Comparison of ENCODE assay signal across 6 fruit fly cellular contexts in the genomic region with DNA sequence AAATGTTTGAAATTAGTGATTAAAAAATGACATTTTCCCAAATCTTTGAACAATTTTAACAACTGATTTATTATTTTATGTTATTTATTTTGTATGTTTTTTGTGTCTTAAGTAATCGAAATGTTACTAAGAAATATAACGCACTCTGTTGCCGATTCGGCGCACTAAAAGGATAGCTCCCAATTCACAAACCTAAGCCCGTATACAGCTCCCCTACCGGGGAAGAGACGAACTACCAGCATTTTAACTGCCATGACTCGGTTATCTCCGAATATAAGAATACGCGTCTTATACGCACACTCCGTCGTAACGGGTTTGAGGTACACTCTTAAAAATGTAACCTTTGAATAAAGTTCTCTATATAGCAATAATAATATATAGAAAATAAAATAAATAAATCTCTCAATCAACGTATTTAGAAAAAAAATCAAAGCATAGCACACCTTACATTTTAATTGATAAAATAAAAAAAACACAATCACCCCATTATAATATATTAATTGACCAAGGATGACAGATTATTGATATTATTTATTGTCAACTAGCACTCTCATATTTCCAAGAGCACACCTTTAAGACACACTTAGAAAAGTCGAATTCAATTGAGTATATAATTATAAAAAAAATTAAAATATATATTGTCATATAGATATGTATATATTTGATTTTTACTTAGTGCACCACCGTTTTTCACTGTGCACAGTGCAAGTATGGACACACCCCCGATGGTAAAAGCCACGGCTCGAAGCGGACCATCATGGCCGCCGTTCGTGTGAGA.
A peak's percentile ranks its signal among the peaks of the same experiment; 100 is the strongest.
TF ChIP-seq lines count a peak whose summit lies in the region.

No protein-coding gene starts in this region.

- peak; percentile 96 to 98 for TF ChIP-seq CTCF in S2 (optimal IDR thresholded peaks at IDR 0.05; lab: Kevin White, UChicago)
- TF ChIP-seq CTCF in whole organism, embryonic (GFP tag; optimal IDR thresholded peaks at IDR 0.05; lab: Kevin White, UChicago), result peak; percentile 98

TF ChIP-seq in whole organism, adult, 20 proteins besides CTCF, POLR2A, EP300 and RAD21:
- no peak for TF ChIP-seq CG5204 (GFP tag; optimal IDR thresholded peaks at IDR 0.05; lab: Kevin White, UChicago)
- TF ChIP-seq toe (GFP tag; optimal IDR thresholded peaks at IDR 0.05; lab: Kevin White, UChicago), result no peak
- TF ChIP-seq cnc (optimal IDR thresholded peaks at IDR 0.05; lab: Kevin White, UChicago), result no peak
- peak; percentile 9 for TF ChIP-seq tj (GFP tag; optimal IDR thresholded peaks at IDR 0.05; lab: Kevin White, UChicago)
- peak; percentile 61 for TF ChIP-seq CG7045 (GFP tag; optimal IDR thresholded peaks at IDR 0.05; lab: Kevin White, UChicago)
- TF ChIP-seq Mnt (GFP tag; optimal IDR thresholded peaks at IDR 0.05; lab: Kevin White, UChicago), result no peak
- peak; percentile 36 for TF ChIP-seq CG33017 (tag; optimal IDR thresholded peaks at IDR 0.05; lab: Kevin White, UChicago)
- no peak for TF ChIP-seq pad (GFP tag; optimal IDR thresholded peaks at IDR 0.05; lab: Kevin White, UChicago)
- TF ChIP-seq Crg-1 (GFP tag; optimal IDR thresholded peaks at IDR 0.05; lab: Kevin White, UChicago), result no peak
- TF ChIP-seq CG12768 (GFP tag; optimal IDR thresholded peaks at IDR 0.05; lab: Kevin White, UChicago), result no peak
- TF ChIP-seq kay (GFP tag; lab: Kevin White, UChicago; ENCODE audit: borderline replicate concordance), result no peak
- no peak for TF ChIP-seq Clk (GFP tag; optimal IDR thresholded peaks at IDR 0.05; lab: Kevin White, UChicago)
- TF ChIP-seq Hr96 (GFP tag; optimal IDR thresholded peaks at IDR 0.05; lab: Kevin White, UChicago), result no peak
TF ChIP-seq in whole organism, adult: peak in this region for 3.

TF ChIP-seq in whole organism, embryonic, 481 proteins besides CTCF, POLR2A, EP300 and RAD21 (continues in another document):
- peak; percentile 24 for TF ChIP-seq fd102C (GFP tag; optimal IDR thresholded peaks at IDR 0.05; lab: Kevin White, UChicago)
- peak; percentile 81 for TF ChIP-seq CG4328 (GFP tag; optimal IDR thresholded peaks at IDR 0.05; lab: Kevin White, UChicago)
- peak; percentile 2 for TF ChIP-seq CG4617 (GFP tag; optimal IDR thresholded peaks at IDR 0.05; lab: Kevin White, UChicago; ENCODE audit: borderline replicate concordance)
- TF ChIP-seq scrt (GFP tag; optimal IDR thresholded peaks at IDR 0.05; lab: Kevin White, UChicago), result peak; percentile 71
- TF ChIP-seq CG8388 (GFP tag; optimal IDR thresholded peaks at IDR 0.05; lab: Kevin White, UChicago), result peak; percentile 87
- TF ChIP-seq Sry-δ (GFP tag; optimal IDR thresholded peaks at IDR 0.05; lab: Kevin White, UChicago), result no peak
- TF ChIP-seq vnd (GFP tag; IDR thresholded peaks at IDR 0.05; lab: Robert Waterston, UW; ENCODE audit: partially characterized antibody), result no peak
- no peak for TF ChIP-seq Dip3 (GFP tag; optimal IDR thresholded peaks at IDR 0.05; lab: Kevin White, UChicago)
- peak; percentile 89 for TF ChIP-seq Oli (tag; optimal IDR thresholded peaks at IDR 0.05; lab: Kevin White, UChicago)
- peak; percentile 46 for TF ChIP-seq CG5245 (GFP tag; optimal IDR thresholded peaks at IDR 0.05; lab: Kevin White, UChicago)
- peak; percentile 90 for TF ChIP-seq Abd-B (GFP tag; optimal IDR thresholded peaks at IDR 0.05; lab: Kevin White, UChicago)
- peak; percentile 81 for TF ChIP-seq CG6813 (GFP tag; optimal IDR thresholded peaks at IDR 0.05; lab: Kevin White, UChicago)
- no peak for TF ChIP-seq Eip74EF (GFP tag; optimal IDR thresholded peaks at IDR 0.05; lab: Kevin White, UChicago)
- no peak for TF ChIP-seq CG3995 (GFP tag; optimal IDR thresholded peaks at IDR 0.05; lab: Kevin White, UChicago)
- TF ChIP-seq CG7987 (GFP tag; optimal IDR thresholded peaks at IDR 0.05; lab: Kevin White, UChicago), result no peak
- TF ChIP-seq hb (GFP tag; IDR thresholded peaks at IDR 0.05; lab: Robert Waterston, UW; ENCODE audit: partially characterized antibody), result no peak
- no peak for TF ChIP-seq bowl (GFP tag; IDR thresholded peaks at IDR 0.05; lab: Robert Waterston, UW)

TF ChIP-seq in whole organism, prepupa, 60 proteins besides CTCF, POLR2A, EP300 and RAD21 (continues in another document):
- TF ChIP-seq acj6 (GFP tag; optimal IDR thresholded peaks at IDR 0.05; lab: Kevin White, UChicago) (peak; percentile 76), CG31627 (GFP tag; optimal IDR thresholded peaks at IDR 0.05; lab: Kevin White, UChicago) (peak; percentile 13), CG10631 (GFP tag; optimal IDR thresholded peaks at IDR 0.05; lab: Kevin White, UChicago) (peak; percentile 86), CG3032 (tag; optimal IDR thresholded peaks at IDR 0.05; lab: Kevin White, UChicago) (peak; percentile 85), Eip78C (GFP tag; lab: Kevin White, UChicago) (peak; percentile 89), fd59A (GFP tag; optimal IDR thresholded peaks at IDR 0.05; lab: Kevin White, UChicago) (peak; percentile 44), CG1621 (tag; optimal IDR thresholded peaks at IDR 0.05; lab: Kevin White, UChicago) (peak; percentile 15), esn (GFP tag; optimal IDR thresholded peaks at IDR 0.05; lab: Kevin White, UChicago) (peak; percentile 77), Eip75B (GFP tag; optimal IDR thresholded peaks at IDR 0.05; lab: Kevin White, UChicago) (no peak), salr (GFP tag; optimal IDR thresholded peaks at IDR 0.05; lab: Kevin White, UChicago) (peak in 1 of 2 experiments; percentile 87), Gug (GFP tag; IDR thresholded peaks at IDR 0.05; lab: Robert Waterston, UW) (peak; percentile 36; the same call in 1 of the 2 replicates), CG6792 (GFP tag; optimal IDR thresholded peaks at IDR 0.05; lab: Kevin White, UChicago) (peak; percentile 78), CG11902 (GFP tag; optimal IDR thresholded peaks at IDR 0.05; lab: Kevin White, UChicago) (peak; percentile 13), eg (GFP tag; IDR thresholded peaks at IDR 0.05; lab: Robert Waterston, UW) (peak; percentile 68; the same call in 1 of the 3 replicates), net (GFP tag; optimal IDR thresholded peaks at IDR 0.05; lab: Kevin White, UChicago) (peak; percentile 51), Ets21C (GFP tag; optimal IDR thresholded peaks at IDR 0.05; lab: Kevin White, UChicago) (no peak), CG15336 (GFP tag; IDR thresholded peaks at IDR 0.05; lab: Robert Waterston, UW) (no peak; the same call in 1 of the 2 replicates)

TF ChIP-seq in whole organism, pupa, 21 proteins besides CTCF, POLR2A, EP300 and RAD21 (continues in another document):
- peak; percentile 85 for TF ChIP-seq CG9948 (tag; optimal IDR thresholded peaks at IDR 0.05; lab: Kevin White, UChicago)
- no peak for TF ChIP-seq gl (tag; optimal IDR thresholded peaks at IDR 0.05; lab: Kevin White, UChicago)
- no peak for TF ChIP-seq rn (GFP tag; IDR thresholded peaks at IDR 0.05; lab: Robert Waterston, UW)
- no peak for TF ChIP-seq EcR (GFP tag; optimal IDR thresholded peaks at IDR 0.05; lab: Kevin White, UChicago)
- peak; percentile 69 for TF ChIP-seq CG32121 (GFP tag; IDR thresholded peaks at IDR 0.05; lab: Robert Waterston, UW)
- no peak; the same call in 2 of the 3 replicates for TF ChIP-seq CG4496 (GFP tag; IDR thresholded peaks at IDR 0.05; lab: Robert Waterston, UW)
- TF ChIP-seq CG8159 (tag; optimal IDR thresholded peaks at IDR 0.05; lab: Kevin White, UChicago), result peak; percentile 85
- no peak for TF ChIP-seq CG17806 (tag; optimal IDR thresholded peaks at IDR 0.05; lab: Kevin White, UChicago)
- TF ChIP-seq CG13204 (GFP tag; optimal IDR thresholded peaks at IDR 0.05; lab: Kevin White, UChicago), result peak; percentile 44
- TF ChIP-seq fd96Ca (GFP tag; IDR thresholded peaks at IDR 0.05; lab: Robert Waterston, UW), result no peak
- TF ChIP-seq D1 (tag; optimal IDR thresholded peaks at IDR 0.05; lab: Kevin White, UChicago), result peak; percentile 11
- peak; percentile 41 for TF ChIP-seq Pif1B (GFP tag; optimal IDR thresholded peaks at IDR 0.05; lab: Kevin White, UChicago)
- TF ChIP-seq Ets98B (GFP tag; IDR thresholded peaks at IDR 0.05; lab: Robert Waterston, UW), result peak; percentile 25; the same call in 1 of the 2 replicates
- TF ChIP-seq Snoo (tag; optimal IDR thresholded peaks at IDR 0.05; lab: Kevin White, UChicago), result peak; percentile 80
- peak; percentile 47 for TF ChIP-seq Pif1A (GFP tag; optimal IDR thresholded peaks at IDR 0.05; lab: Kevin White, UChicago)
- peak; percentile 82 for TF ChIP-seq CG15710 (tag; optimal IDR thresholded peaks at IDR 0.05; lab: Kevin White, UChicago)
- TF ChIP-seq CG10348 (GFP tag; IDR thresholded peaks at IDR 0.05; lab: Robert Waterston, UW), result no peak
- peak; percentile 63 for TF ChIP-seq CG34367 (tag; optimal IDR thresholded peaks at IDR 0.05; lab: Kevin White, UChicago)
- peak; percentile 69 for TF ChIP-seq CG8301 (tag; optimal IDR thresholded peaks at IDR 0.05; lab: Kevin White, UChicago)

TF ChIP-seq in whole organism, wandering third instar larva, 38 proteins besides CTCF, POLR2A, EP300 and RAD21 (continues in another document):
- TF ChIP-seq HLH106 (tag; optimal IDR thresholded peaks at IDR 0.05; lab: Kevin White, UChicago) (peak; percentile 75), pan (optimal IDR thresholded peaks at IDR 0.05; lab: Kevin White, UChicago) (no peak), Vsx2 (GFP tag; optimal IDR thresholded peaks at IDR 0.05; lab: Kevin White, UChicago; ENCODE audit: partially characterized antibody) (no peak), dl (GFP tag; optimal IDR thresholded peaks at IDR 0.05; lab: Kevin White, UChicago; ENCODE audit: insufficient read depth in 1 of 2, partially characterized antibody in 2 of 2) (no peak), Rel (GFP tag; optimal IDR thresholded peaks at IDR 0.05; lab: Kevin White, UChicago) (no peak), Rel (tag; optimal IDR thresholded peaks at IDR 0.05; lab: Kevin White, UChicago) (no peak), h (GFP tag; optimal IDR thresholded peaks at IDR 0.05; lab: Kevin White, UChicago) (no peak), Hr78 (GFP tag; optimal IDR thresholded peaks at IDR 0.05; lab: Kevin White, UChicago) (no peak), Sp1 (GFP tag; optimal IDR thresholded peaks at IDR 0.05; lab: Kevin White, UChicago) (peak; percentile 81), ey (GFP tag; optimal IDR thresholded peaks at IDR 0.05; lab: Kevin White, UChicago) (no peak), rgr (GFP tag; optimal IDR thresholded peaks at IDR 0.05; lab: Kevin White, UChicago) (no peak), lola (GFP tag; optimal IDR thresholded peaks at IDR 0.05; lab: Kevin White, UChicago) (no peak), Abd-B (GFP tag; optimal IDR thresholded peaks at IDR 0.05; lab: Kevin White, UChicago) (no peak), jim (GFP tag; optimal IDR thresholded peaks at IDR 0.05; lab: Kevin White, UChicago) (no peak), Hr83 (GFP tag; optimal IDR thresholded peaks at IDR 0.05; lab: Kevin White, UChicago; ENCODE audit: poor library complexity, severe bottlenecking) (no peak), Myc (optimal IDR thresholded peaks at IDR 0.05; lab: Kevin White, UChicago) (peak; percentile 87), CG9705 (GFP tag; optimal IDR thresholded peaks at IDR 0.05; lab: Kevin White, UChicago) (no peak), brk (GFP tag; optimal IDR thresholded peaks at IDR 0.05; lab: Kevin White, UChicago) (no peak), psq (GFP tag; optimal IDR thresholded peaks at IDR 0.05; lab: Kevin White, UChicago) (peak; percentile 71), Jra (GFP tag; optimal IDR thresholded peaks at IDR 0.05; lab: Kevin White, UChicago) (no peak), Mio (GFP tag; optimal IDR thresholded peaks at IDR 0.05; lab: Kevin White, UChicago) (no peak)
